Worm (Caenorhabditis elegans) whole organism, early embryonic: ENCODE measurements around the gene kin-29.

Source experiments
- B0310.2 ChIP-seq: sonication (generic microtip); optimal IDR thresholded peaks from 2 replicates; lab custom pipeline; 2016; ENCODE audit warnings: mild to moderate bottlenecking, missing genetic modification characterization, missing compliant biosample characterization
- F13C5.2 ChIP-seq: sonication (generic microtip); optimal IDR thresholded peaks from 2 replicates; lab custom pipeline; 2017; ENCODE audit warnings: mild to moderate bottlenecking, missing genetic modification characterization, inconsistent platforms, missing compliant biosample characterization
- aly-1 ChIP-seq: sonication (generic microtip); optimal IDR thresholded peaks from 2 replicates; lab custom pipeline; 2016; ENCODE audit warnings: missing genetic modification characterization, missing compliant biosample characterization
- ama-1 ChIP-seq: fragments of 150-350 bp; optimal IDR thresholded peaks from 2 replicates; lab custom pipeline; 2014
- ceh-13 ChIP-seq: fragments of 200-800 bp; sonication (Bioruptor generic); optimal IDR thresholded peaks from 2 replicates; lab custom pipeline; 2018; ENCODE audit warnings: mild to moderate bottlenecking, missing genetic modification characterization, missing compliant biosample characterization
- ceh-36 ChIP-seq: sonication (generic microtip); optimal IDR thresholded peaks from 2 replicates; lab custom pipeline; 2016; ENCODE audit warnings: missing genetic modification characterization, inconsistent platforms, missing compliant biosample characterization
- ets-7 ChIP-seq: sonication (generic microtip); optimal IDR thresholded peaks from 2 replicates; lab custom pipeline; 2016; ENCODE audit warnings: missing genotype, missing genetic modification characterization, missing compliant biosample characterization
- flt-1 ChIP-seq: fragments of 200-800 bp; sonication (Bioruptor generic); IDR thresholded peaks from 2 replicates; pipeline ENCODE4 v1.3.6; 2022; ENCODE audit warnings: missing genetic modification characterization, missing compliant biosample characterization
- hmbx-1 ChIP-seq: sonication (generic microtip); optimal IDR thresholded peaks from 2 replicates; lab custom pipeline; 2016; ENCODE audit warnings: mild to moderate bottlenecking, missing genetic modification characterization, missing compliant biosample characterization
- hmg-4 ChIP-seq: fragments of 200-800 bp; sonication (Bioruptor generic); optimal IDR thresholded peaks from 2 replicates; lab custom pipeline; 2018; ENCODE audit warnings: mild to moderate bottlenecking, missing genetic modification characterization, missing compliant biosample characterization
- hnd-1 ChIP-seq: sonication (generic microtip); optimal IDR thresholded peaks from 2 replicates; lab custom pipeline; 2016; ENCODE audit warnings: missing genetic modification characterization, missing compliant biosample characterization
- pes-1 ChIP-seq: fragments of 200-800 bp; sonication (Bioruptor generic); IDR thresholded peaks from 2 replicates; pipeline ENCODE4 v1.3.6; 2022; ENCODE audit warnings: missing genetic modification reagents, missing genetic modification characterization, missing compliant biosample characterization
- scrt-1 ChIP-seq: fragments of 200-800 bp; sonication (Bioruptor generic); IDR thresholded peaks from 2 replicates; pipeline ENCODE4 v1.3.6; 2022; ENCODE audit warnings: missing genetic modification characterization, missing compliant biosample characterization
- sea-1 ChIP-seq: fragments of 200-800 bp; sonication (Bioruptor generic); conservative IDR thresholded peaks from 2 replicates; pipeline ENCODE4 v1.3.6; 2022; ENCODE audit warnings: missing genetic modification characterization, missing compliant biosample characterization
- tbx-11 ChIP-seq: fragments of 200-800 bp; sonication (Bioruptor generic); IDR thresholded peaks from 2 replicates; pipeline ENCODE4 v1.3.6; 2022; ENCODE audit warnings: missing genetic modification characterization, missing compliant biosample characterization
- tbx-37 ChIP-seq: fragments of 200-800 bp; sonication (Bioruptor generic); conservative IDR thresholded peaks from 2 replicates; pipeline ENCODE4 v1.3.6; 2022; ENCODE audit warnings: missing genetic modification reagents, missing genetic modification characterization, missing compliant biosample characterization
- tra-4 ChIP-seq: sonication (generic microtip); optimal IDR thresholded peaks from 2 replicates; lab custom pipeline; 2017; ENCODE audit warnings: missing genetic modification characterization, missing compliant biosample characterization

kin-29 gene

DNA sequence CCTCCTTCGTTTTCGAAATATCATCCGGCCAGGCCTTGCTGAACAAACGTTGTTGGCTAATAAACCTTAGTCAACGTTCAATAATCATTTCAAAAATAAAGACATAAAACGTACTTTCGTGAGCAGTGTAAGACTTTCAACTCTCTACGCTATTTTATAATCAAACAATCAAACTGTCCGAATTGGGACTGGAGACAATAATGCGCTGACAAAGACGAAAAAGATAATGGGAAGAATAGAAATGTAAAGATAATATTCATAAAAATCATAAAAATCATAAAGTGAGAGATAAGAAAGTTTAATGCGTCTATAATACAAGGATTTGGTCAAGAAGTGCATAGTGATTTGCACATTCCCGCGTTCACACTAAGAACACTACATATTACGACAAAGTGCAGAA is 10.5 kb downstream of the kin-29 start:
- TF ChIP-seq hmbx-1 (tag; lab: Kevin White, UChicago): no peak
- no peak for TF ChIP-seq ceh-13 (GFP tag; lab: Kevin White, UChicago)
- no peak for TF ChIP-seq hmg-4 (GFP tag; lab: Kevin White, UChicago)
- TF ChIP-seq scrt-1 (GFP tag; lab: Robert Waterston, UW): no peak
- TF ChIP-seq aly-1 (tag; lab: Kevin White, UChicago): no peak
- no peak for TF ChIP-seq tbx-11 (GFP tag; lab: Robert Waterston, UW)
- no peak for TF ChIP-seq ama-1 (lab: Kevin White, UChicago)
- TF ChIP-seq pes-1: no peak
- TF ChIP-seq F13C5.2: no peak
- TF ChIP-seq sea-1 (GFP tag; lab: Robert Waterston, UW): no peak
- TF ChIP-seq hnd-1: no peak
- no peak for TF ChIP-seq ceh-36
- TF ChIP-seq B0310.2 (tag; lab: Kevin White, UChicago): no peak
- no peak for TF ChIP-seq ets-7 (tag; lab: Kevin White, UChicago)
- no peak for TF ChIP-seq tra-4 (tag; lab: Kevin White, UChicago)

DNA sequence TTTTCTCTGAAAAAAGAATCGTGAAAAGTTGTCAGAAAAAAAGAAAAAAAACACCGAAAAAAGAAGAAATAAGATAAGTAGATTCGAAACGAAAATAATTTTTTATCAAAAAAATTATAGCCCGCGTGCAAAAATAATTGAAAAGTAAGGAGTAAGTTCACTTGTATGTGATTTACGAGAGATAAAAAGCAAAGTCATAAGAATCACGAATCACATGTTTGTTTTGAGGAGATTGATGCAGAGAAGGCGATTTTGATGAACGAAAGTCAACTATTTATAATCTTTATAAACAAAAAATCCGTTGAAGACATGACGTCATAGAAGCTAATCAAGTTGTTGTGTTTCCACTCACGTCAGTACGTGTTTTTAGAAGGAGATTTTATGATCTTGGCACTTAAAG is 12.0 kb downstream of the kin-29 start, which contains the start of gene Y71H10B.1:
TSS of gene Y71H10B.1 (minus strand) at position 6 of the 400 bp plus-strand sequence.
- TF ChIP-seq hnd-1 (no peak), sea-1 (GFP tag; lab: Robert Waterston, UW) (no peak), ets-7 (tag; lab: Kevin White, UChicago) (no peak), hmg-4 (GFP tag; lab: Kevin White, UChicago) (no peak), ceh-36 (no peak), scrt-1 (GFP tag; lab: Robert Waterston, UW) (no peak), flt-1 (GFP tag; lab: Robert Waterston, UW) (no peak), tra-4 (tag; lab: Kevin White, UChicago) (no peak), aly-1 (tag; lab: Kevin White, UChicago) (no peak), ceh-13 (GFP tag; lab: Kevin White, UChicago) (no peak), B0310.2 (tag; lab: Kevin White, UChicago) (no peak), tbx-37 (GFP tag; lab: Robert Waterston, UW) (no peak), hmbx-1 (tag; lab: Kevin White, UChicago) (no peak), F13C5.2 (no peak)

- TF ChIP-seq tbx-11 (GFP tag; lab: Robert Waterston, UW) (no peak), ets-7 (tag; lab: Kevin White, UChicago) (no peak), B0310.2 (tag; lab: Kevin White, UChicago) (no peak), ama-1 (lab: Kevin White, UChicago) (no peak), hnd-1 (no peak), hmg-4 (GFP tag; lab: Kevin White, UChicago) (no peak), sea-1 (GFP tag; lab: Robert Waterston, UW) (no peak), tbx-37 (GFP tag; lab: Robert Waterston, UW) (no peak), tra-4 (tag; lab: Kevin White, UChicago) (no peak), ceh-13 (GFP tag; lab: Kevin White, UChicago) (no peak), hmbx-1 (tag; lab: Kevin White, UChicago) (no peak), flt-1 (GFP tag; lab: Robert Waterston, UW) (no peak), pes-1 (no peak), ceh-36 (no peak), scrt-1 (GFP tag; lab: Robert Waterston, UW) (no peak), aly-1 (tag; lab: Kevin White, UChicago) (no peak), F13C5.2 (no peak)
These were observed 13.6 kb downstream of the kin-29 start for ce11 chrX:2838619-2839018.

- TF ChIP-seq tbx-37 (GFP tag; lab: Robert Waterston, UW) (no peak), hmg-4 (GFP tag; lab: Kevin White, UChicago) (no peak), hnd-1 (no peak), tbx-11 (GFP tag; lab: Robert Waterston, UW) (no peak), tra-4 (tag; lab: Kevin White, UChicago) (no peak), ceh-36 (no peak), sea-1 (GFP tag; lab: Robert Waterston, UW) (no peak), aly-1 (tag; lab: Kevin White, UChicago) (no peak), ceh-13 (GFP tag; lab: Kevin White, UChicago) (no peak), flt-1 (GFP tag; lab: Robert Waterston, UW) (no peak), ets-7 (tag; lab: Kevin White, UChicago) (no peak), pes-1 (no peak), B0310.2 (tag; lab: Kevin White, UChicago) (no peak), F13C5.2 (no peak)
These were observed 14.8 kb downstream of the kin-29 start for ce11 chrX:2837477-2837876.

DNA sequence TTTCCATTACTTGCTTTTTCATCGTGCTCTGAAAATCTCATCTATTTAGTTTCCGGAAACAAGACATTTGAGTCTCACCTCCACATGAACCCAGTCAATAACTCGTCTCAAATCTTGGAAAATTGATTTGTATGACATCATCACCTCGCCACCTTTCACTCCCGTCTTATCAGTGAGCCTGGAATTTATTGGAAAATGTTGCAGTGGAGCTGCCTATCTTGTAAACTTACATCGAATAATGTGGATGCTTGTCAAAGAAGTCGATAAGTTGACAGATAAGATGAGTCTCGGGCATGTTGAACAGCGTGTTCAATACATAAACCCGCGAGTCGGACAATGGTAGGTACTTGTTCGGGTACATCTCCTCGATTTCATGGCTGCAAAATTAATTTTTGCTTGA is 15.5 kb downstream of the kin-29 start:
- TF ChIP-seq hmg-4 (GFP tag; lab: Kevin White, UChicago): no peak
- TF ChIP-seq tbx-37 (GFP tag; lab: Robert Waterston, UW): no peak

- TF ChIP-seq tra-4 (tag; lab: Kevin White, UChicago) (no peak), flt-1 (GFP tag; lab: Robert Waterston, UW) (no peak), sea-1 (GFP tag; lab: Robert Waterston, UW) (no peak), tbx-37 (GFP tag; lab: Robert Waterston, UW) (no peak), ets-7 (tag; lab: Kevin White, UChicago) (no peak), F13C5.2 (no peak), ceh-13 (GFP tag; lab: Kevin White, UChicago) (no peak), hmg-4 (GFP tag; lab: Kevin White, UChicago) (no peak), ceh-36 (no peak), aly-1 (tag; lab: Kevin White, UChicago) (no peak), hmbx-1 (tag; lab: Kevin White, UChicago) (no peak), pes-1 (no peak), scrt-1 (GFP tag; lab: Robert Waterston, UW) (no peak), tbx-11 (GFP tag; lab: Robert Waterston, UW) (no peak), hnd-1 (no peak), B0310.2 (tag; lab: Kevin White, UChicago) (no peak), ama-1 (lab: Kevin White, UChicago) (no peak)
These were observed 24.5 kb downstream of the kin-29 start, which contains the start of gene ssr-2 for ce11 chrX:2827702-2828182. TSS of gene ssr-2 (minus strand) at chrX:2827752.

ce11 chrX:2826337-2826736 is 25.9 kb downstream of the kin-29 start:
- TF ChIP-seq ets-7 (tag; lab: Kevin White, UChicago) (no peak), scrt-1 (GFP tag; lab: Robert Waterston, UW) (no peak), B0310.2 (tag; lab: Kevin White, UChicago) (no peak), ceh-13 (GFP tag; lab: Kevin White, UChicago) (no peak), hmbx-1 (tag; lab: Kevin White, UChicago) (no peak), F13C5.2 (no peak), hmg-4 (GFP tag; lab: Kevin White, UChicago) (no peak), aly-1 (tag; lab: Kevin White, UChicago) (no peak), hnd-1 (no peak), tbx-11 (GFP tag; lab: Robert Waterston, UW) (no peak), flt-1 (GFP tag; lab: Robert Waterston, UW) (no peak), tra-4 (tag; lab: Kevin White, UChicago) (no peak), ceh-36 (no peak)
